Worm (Caenorhabditis elegans): ENCODE results near the gene ipla-3.

ce11 chrV:20712994-20713326 lies 16.1 kb downstream of the ipla-3 start:
- TF ChIP-seq him-1 (tag; optimal IDR thresholded peaks at IDR 0.05) (no peak), W03F9.2 (tag; optimal IDR thresholded peaks at IDR 0.05) (peak; percentile 6)
